Fruit fly (Drosophila melanogaster) whole organism, embryonic: Measurements from ENCODE around the gene vih.

ENCODE experiments used
- Aef1 ChIP-seq: fragments of 200-800 bp; sonication (Bioruptor generic); IDR thresholded peaks from 3 replicates; pipeline ENCODE4 v1.3.6; 2022; ENCODE audit warnings: missing biosample characterization, missing genetic modification characterization
- Antp ChIP-seq: fragments of 200-800 bp; sonication (Bioruptor generic); optimal IDR thresholded peaks from 3 replicates; lab custom pipeline; 2016; ENCODE audit warnings: missing biosample characterization, missing genetic modification characterization
- Atf6 ChIP-seq: fragments of 200-800 bp; sonication (Bioruptor generic); IDR thresholded peaks from 2 replicates; pipeline ENCODE4 v1.3.6; 2022; ENCODE audit warnings: missing biosample characterization, missing genetic modification characterization
- Blimp-1 ChIP-seq: fragments of 200-800 bp; sonication (Bioruptor generic); optimal IDR thresholded peaks from 3 replicates; lab custom pipeline; 2018; ENCODE audit warnings: missing biosample characterization, missing genetic modification characterization, mild to moderate bottlenecking, moderate library complexity, missing genetic modification reagents
- CG10321 ChIP-seq: fragments of 200-800 bp; sonication (Bioruptor generic); IDR thresholded peaks from 2 replicates; pipeline ENCODE4 v1.3.6; 2022; ENCODE audit warnings: missing biosample characterization, missing genetic modification characterization
- CG10462 ChIP-seq: fragments of 200-800 bp; sonication (Bioruptor generic); optimal IDR thresholded peaks from 2 replicates; lab custom pipeline; 2016; ENCODE audit warnings: missing biosample characterization, missing genetic modification characterization
- CG11247 ChIP-seq: fragments of 200-800 bp; sonication (Bioruptor generic); IDR thresholded peaks from 2 replicates; pipeline ENCODE4 v1.3.6; 2022; ENCODE audit warnings: missing biosample characterization, missing genetic modification characterization
- CG11695 ChIP-seq: fragments of 200-800 bp; sonication (Bioruptor generic); IDR thresholded peaks from 3 replicates; pipeline ENCODE4 v1.3.6; 2022; ENCODE audit warnings: missing biosample characterization, missing genetic modification characterization
- CG13775 ChIP-seq: fragments of 200-800 bp; sonication (Bioruptor generic); optimal IDR thresholded peaks from 3 replicates; lab custom pipeline; 2017; ENCODE audit warnings: missing biosample characterization, mild to moderate bottlenecking, missing genetic modification characterization
- CG15269 ChIP-seq: fragments of 200-800 bp; sonication (Bioruptor generic); optimal IDR thresholded peaks from 2 replicates; lab custom pipeline; 2018; ENCODE audit warnings: missing biosample characterization, mild to moderate bottlenecking, missing genetic modification characterization, moderate library complexity
- CG1647 ChIP-seq: fragments of 200-800 bp; sonication (Bioruptor generic); optimal IDR thresholded peaks from 3 replicates; lab custom pipeline; 2016; ENCODE audit warnings: missing biosample characterization, missing genetic modification characterization
- CG16815 ChIP-seq: fragments of 200-800 bp; sonication (Bioruptor generic); optimal IDR thresholded peaks from 3 replicates; lab custom pipeline; 2017; ENCODE audit warnings: missing biosample characterization, mild to moderate bottlenecking, missing genetic modification characterization
- CG17328 ChIP-seq: fragments of 200-800 bp; sonication (Bioruptor generic); IDR thresholded peaks from 2 replicates; pipeline ENCODE4 v1.3.6; 2022; ENCODE audit warnings: missing biosample characterization, missing genetic modification characterization
- CG17361 ChIP-seq: fragments of 200-800 bp; sonication (Bioruptor generic); IDR thresholded peaks from 3 replicates; pipeline ENCODE4 v1.3.6; 2022; ENCODE audit warnings: missing biosample characterization, missing genetic modification characterization
- CG2199 ChIP-seq: fragments of 200-800 bp; sonication (Bioruptor generic); IDR thresholded peaks from 3 replicates; pipeline ENCODE4 v1.3.6; 2022; ENCODE audit warnings: missing biosample characterization, missing genetic modification characterization
- CG3726 ChIP-seq: fragments of 200-800 bp; sonication (Bioruptor generic); IDR thresholded peaks from 3 replicates; pipeline ENCODE4, ENCODE4 v1.3.6; 2022; ENCODE audit warnings: missing biosample characterization, missing genetic modification characterization
- CG3995 ChIP-seq: fragments of 200-800 bp; sonication (Bioruptor generic); optimal IDR thresholded peaks from 3 replicates; lab custom pipeline; 2016; ENCODE audit warnings: missing biosample characterization, missing genetic modification characterization
- CG42726 ChIP-seq: fragments of 200-800 bp; sonication (Bioruptor generic); IDR thresholded peaks from 2 replicates; pipeline ENCODE4 v1.3.6; 2022; ENCODE audit warnings: missing biosample characterization, missing genetic modification characterization; ENCODE audit not compliant: partially characterized antibody
- CG4617 ChIP-seq: fragments of 200-800 bp; sonication (Bioruptor generic); optimal IDR thresholded peaks from 3 replicates; lab custom pipeline; 2016; ENCODE audit warnings: missing biosample characterization, missing genetic modification characterization, borderline replicate concordance
- CG4707 ChIP-seq: fragments of 200-800 bp; sonication (Bioruptor generic); optimal IDR thresholded peaks from 2 replicates; lab custom pipeline; 2018; ENCODE audit warnings: missing biosample characterization, mild to moderate bottlenecking, missing genetic modification characterization, moderate library complexity
- CG8359 ChIP-seq: fragments of 200-800 bp; sonication (Bioruptor generic); optimal IDR thresholded peaks from 2 replicates; lab custom pipeline; 2017; ENCODE audit warnings: missing biosample characterization, mild to moderate bottlenecking, missing genetic modification characterization, borderline replicate concordance
- CG8388 ChIP-seq: fragments of 200-800 bp; sonication (Bioruptor generic); optimal IDR thresholded peaks from 2 replicates; lab custom pipeline; 2019; ENCODE audit warnings: missing biosample characterization, mild to moderate bottlenecking, missing genetic modification characterization, moderate library complexity
- CG8944 ChIP-seq: fragments of 200-800 bp; sonication (Bioruptor generic); optimal IDR thresholded peaks from 3 replicates; lab custom pipeline; 2016; ENCODE audit warnings: missing biosample characterization, missing genetic modification characterization
- CG9797 ChIP-seq: fragments of 200-800 bp; sonication (Bioruptor generic); optimal IDR thresholded peaks from 3 replicates; lab custom pipeline; 2018; ENCODE audit warnings: missing biosample characterization, mild to moderate bottlenecking, missing genetic modification characterization
- D19B ChIP-seq: fragments of 200-800 bp; sonication (Bioruptor generic); optimal IDR thresholded peaks from 2 replicates; lab custom pipeline; 2017; ENCODE audit warnings: missing biosample characterization, mild to moderate bottlenecking, missing genetic modification characterization
- Ets65A ChIP-seq: fragments of 200-800 bp; sonication (Bioruptor generic); peaks from one replicate; lab custom pipeline; 2016; ENCODE audit warnings: missing biosample characterization, missing genetic modification characterization
- HmgZ ChIP-seq: fragments of 200-800 bp; sonication (Bioruptor generic); optimal IDR thresholded peaks from 2 replicates; lab custom pipeline; 2018; ENCODE audit warnings: missing biosample characterization, mild to moderate bottlenecking, missing genetic modification characterization
- Nf-YA ChIP-seq: fragments of 200-800 bp; sonication (Bioruptor generic); IDR thresholded peaks from 2 replicates; pipeline ENCODE4 v1.3.6; 2022; ENCODE audit warnings: missing biosample characterization, missing genetic modification characterization
- Nf-YB ChIP-seq: fragments of 200-800 bp; sonication (Bioruptor generic); optimal IDR thresholded peaks from 3 replicates; lab custom pipeline; 2019; ENCODE audit warnings: missing biosample characterization, mild to moderate bottlenecking, missing genetic modification characterization, moderate library complexity
- Side ChIP-seq: fragments of 200-800 bp; sonication (Bioruptor generic); optimal IDR thresholded peaks from 2 replicates; lab custom pipeline; 2016; ENCODE audit warnings: missing biosample characterization, missing genetic modification characterization
- Six4 ChIP-seq: fragments of 200-800 bp; sonication (Bioruptor generic); optimal IDR thresholded peaks from 2 replicates; lab custom pipeline; 2016; ENCODE audit warnings: missing biosample characterization, missing genetic modification characterization
- Ssrp ChIP-seq: fragments of 200-800 bp; sonication (Bioruptor generic); optimal IDR thresholded peaks from 2 replicates; lab custom pipeline; 2018; ENCODE audit warnings: missing biosample characterization, mild to moderate bottlenecking, missing genetic modification characterization, moderate library complexity
- bigmax ChIP-seq: fragments of 200-800 bp; sonication (Bioruptor generic); optimal IDR thresholded peaks from 2 replicates; lab custom pipeline; 2018; ENCODE audit warnings: missing biosample characterization, mild to moderate bottlenecking, missing genetic modification characterization
- chinmo ChIP-seq: fragments of 200-800 bp; sonication (Bioruptor generic); IDR thresholded peaks from 4 replicates; pipeline ENCODE4 v1.3.6; 2022; ENCODE audit warnings: missing biosample characterization, missing genetic modification characterization; ENCODE audit not compliant: partially characterized antibody
- dati ChIP-seq: fragments of 200-800 bp; sonication (Bioruptor generic); IDR thresholded peaks from 2 replicates; pipeline ENCODE4 v1.3.6; 2022; ENCODE audit warnings: missing biosample characterization, missing genetic modification characterization
- gcm ChIP-seq: fragments of 200-800 bp; sonication (Bioruptor generic); optimal IDR thresholded peaks from 2 replicates; lab custom pipeline; 2019; ENCODE audit warnings: missing biosample characterization, mild to moderate bottlenecking, missing genetic modification characterization, moderate library complexity
- grn ChIP-seq: fragments of 200-800 bp; sonication (Bioruptor generic); optimal IDR thresholded peaks from 3 replicates; lab custom pipeline; 2017; ENCODE audit warnings: missing biosample characterization, missing genetic modification characterization
- gt ChIP-seq: fragments of 200-800 bp; sonication (Bioruptor generic); IDR thresholded peaks from 2 replicates; pipeline ENCODE4 v1.3.6; 2022; ENCODE audit warnings: missing biosample characterization, missing genetic modification characterization
- hb ChIP-seq: fragments of 200-800 bp; sonication (Bioruptor generic); IDR thresholded peaks from 3 replicates; pipeline ENCODE4 v1.3.6; 2022; ENCODE audit warnings: missing biosample characterization, missing genetic modification characterization; ENCODE audit not compliant: partially characterized antibody
- kah ChIP-seq: fragments of 200-800 bp; sonication (Bioruptor generic); optimal IDR thresholded peaks from 2 replicates; lab custom pipeline; 2018; ENCODE audit warnings: missing biosample characterization, mild to moderate bottlenecking, missing genetic modification characterization
- nau ChIP-seq: fragments of 200-800 bp; sonication (Bioruptor generic); optimal IDR thresholded peaks from 3 replicates; lab custom pipeline; 2017; ENCODE audit warnings: missing biosample characterization, mild to moderate bottlenecking, missing genetic modification characterization, missing genetic modification reagents
- p53 ChIP-seq: fragments of 200-800 bp; sonication (Bioruptor generic); optimal IDR thresholded peaks from 2 replicates; lab custom pipeline; 2016; ENCODE audit warnings: missing biosample characterization, missing genetic modification characterization
- phol ChIP-seq: fragments of 200-800 bp; sonication (Bioruptor generic); optimal IDR thresholded peaks from 3 replicates; lab custom pipeline; 2018; ENCODE audit warnings: missing biosample characterization, mild to moderate bottlenecking, missing genetic modification characterization, moderate library complexity
- slbo ChIP-seq: fragments of 200-800 bp; sonication (Bioruptor generic); IDR thresholded peaks from 2 replicates; pipeline ENCODE4 v1.3.6; 2022; ENCODE audit warnings: missing biosample characterization, missing genetic modification characterization
- so ChIP-seq: fragments of 200-800 bp; sonication (Bioruptor generic); IDR thresholded peaks from 3 replicates; pipeline ENCODE4 v1.3.6; 2022; ENCODE audit warnings: missing biosample characterization, missing genetic modification characterization
- sob ChIP-seq: fragments of 200-800 bp; sonication (Bioruptor generic); IDR thresholded peaks from 2 replicates; pipeline ENCODE4 v1.3.6; 2022; ENCODE audit warnings: missing biosample characterization, missing genetic modification characterization
- toy ChIP-seq: fragments of 200-800 bp; sonication (Bioruptor generic); IDR thresholded peaks from 2 replicates; pipeline ENCODE4 v1.3.6; 2022; ENCODE audit warnings: missing biosample characterization, missing genetic modification characterization
- wdn ChIP-seq: fragments of 200-800 bp; sonication (Bioruptor generic); IDR thresholded peaks from 2 replicates; pipeline ENCODE4 v1.3.6; 2022; ENCODE audit warnings: missing biosample characterization, missing genetic modification characterization
- zen2 ChIP-seq: fragments of 200-800 bp; sonication (Bioruptor generic); IDR thresholded peaks from 3 replicates; pipeline ENCODE4 v1.3.6; 2022; ENCODE audit warnings: missing biosample characterization, missing genetic modification characterization; ENCODE audit not compliant: partially characterized antibody
- zfh1 ChIP-seq: fragments of 200-800 bp; sonication (Bioruptor generic); IDR thresholded peaks from 3 replicates; pipeline ENCODE4 v1.3.6; 2022; ENCODE audit warnings: missing biosample characterization, missing genetic modification characterization

vih gene

dm6 chr3L:12533392-12534070 is 29.4 kb downstream of the vih start, which contains the start of the genes Tsf2 and CG34242 (continued):
- TF ChIP-seq CG10462 (GFP tag; lab: Kevin White, UChicago): no peak
- TF ChIP-seq slbo (GFP tag; lab: Robert Waterston, UW): peak; percentile 69
- TF ChIP-seq CG11695: peak; percentile 89
- no peak for TF ChIP-seq chinmo (GFP tag; lab: Robert Waterston, UW)
- TF ChIP-seq Atf6 (GFP tag; lab: Robert Waterston, UW): peak; percentile 92
- peak; percentile 92 for TF ChIP-seq phol (tag; lab: Kevin White, UChicago)
- TF ChIP-seq CG10321 (GFP tag; lab: Robert Waterston, UW): no peak
- peak; percentile 96 for TF ChIP-seq Aef1 (GFP tag; lab: Robert Waterston, UW)
- TF ChIP-seq CG13775: peak; percentile 32
- peak; percentile 71 for TF ChIP-seq Six4
- TF ChIP-seq CG17328 (GFP tag; lab: Robert Waterston, UW): no peak
- no peak for TF ChIP-seq p53 (GFP tag; lab: Kevin White, UChicago)
- TF ChIP-seq gt (GFP tag; lab: Robert Waterston, UW): peak; percentile 55
- peak; percentile 11 for TF ChIP-seq HmgZ (tag; lab: Kevin White, UChicago)
- TF ChIP-seq Ssrp: peak; percentile 21
- TF ChIP-seq CG11247 (GFP tag; lab: Robert Waterston, UW): peak; percentile 93
- TF ChIP-seq CG17361 (GFP tag; lab: Robert Waterston, UW): peak; percentile 94
- TF ChIP-seq CG15269 (tag; lab: Kevin White, UChicago): no peak
- TF ChIP-seq zfh1 (GFP tag; lab: Robert Waterston, UW): peak; percentile 93
- no peak for TF ChIP-seq CG4707
- TF ChIP-seq kah (GFP tag; lab: Kevin White, UChicago): peak; percentile 47
- no peak for TF ChIP-seq Antp (GFP tag; lab: Kevin White, UChicago)
- TF ChIP-seq nau (GFP tag; lab: Kevin White, UChicago): peak; percentile 51
- peak; percentile 48; the same call in 1 of the 3 replicates for TF ChIP-seq so (GFP tag; lab: Robert Waterston, UW)
- TF ChIP-seq Nf-YA (GFP tag; lab: Robert Waterston, UW): peak; percentile 91
- no peak for TF ChIP-seq zen2 (GFP tag; lab: Robert Waterston, UW)
- peak; percentile 81 for TF ChIP-seq CG9797
- TF ChIP-seq bigmax (GFP tag; lab: Kevin White, UChicago): no peak
- TF ChIP-seq CG8388: peak; percentile 42
- no peak for TF ChIP-seq D19B (GFP tag; lab: Kevin White, UChicago)
- TF ChIP-seq CG8944 (GFP tag; lab: Kevin White, UChicago): no peak
- no peak for TF ChIP-seq Nf-YB
- TF ChIP-seq Blimp-1 (GFP tag; lab: Kevin White, UChicago): peak; percentile 72
- no peak for TF ChIP-seq CG2199 (GFP tag; lab: Robert Waterston, UW)
- no peak for TF ChIP-seq grn (GFP tag; lab: Kevin White, UChicago)
- peak; percentile 22 for TF ChIP-seq CG1647 (GFP tag; lab: Kevin White, UChicago)
- TF ChIP-seq wdn (GFP tag; lab: Robert Waterston, UW): peak; percentile 62; the same call in 1 of the 2 replicates
- no peak for TF ChIP-seq Ets65A
- TF ChIP-seq CG3995 (GFP tag; lab: Kevin White, UChicago): peak; percentile 61
- TF ChIP-seq CG16815 (GFP tag; lab: Kevin White, UChicago): no peak
- no peak for TF ChIP-seq dati (GFP tag; lab: Robert Waterston, UW)
- TF ChIP-seq gcm (GFP tag; lab: Kevin White, UChicago): no peak
- TF ChIP-seq Side: no peak
- peak; percentile 84; the same call in 2 of the 3 replicates for TF ChIP-seq CG3726 (GFP tag; lab: Robert Waterston, UW)
- TF ChIP-seq toy: peak; percentile 88
- no peak for TF ChIP-seq hb (GFP tag; lab: Robert Waterston, UW)
- TF ChIP-seq CG4617 (GFP tag; lab: Kevin White, UChicago): peak; percentile 26
- TF ChIP-seq CG8359 (GFP tag; lab: Kevin White, UChicago): peak; percentile 45
- TF ChIP-seq sob (GFP tag; lab: Robert Waterston, UW): peak; percentile 94
- no peak for TF ChIP-seq CG42726 (GFP tag; lab: Robert Waterston, UW)
